Worm (Caenorhabditis elegans): ENCODE results near the gene ifg-1.

Gene ifg-1

ce11 chrII:8226475-8226874 is 9.5 kb downstream of the ifg-1 start:
- TF ChIP-seq ztf-29 (GFP tag; IDR thresholded peaks at IDR 0.05) = no peak
- TF ChIP-seq tab-1 (GFP tag; IDR thresholded peaks at IDR 0.05) = no peak
- TF ChIP-seq cog-1 (tag; optimal IDR thresholded peaks at IDR 0.05) = no peak
- TF ChIP-seq klf-2 (GFP tag; conservative IDR thresholded peaks at IDR 0.05) = no peak
- TF ChIP-seq T22C8.4 (GFP tag; IDR thresholded peaks at IDR 0.05) = no peak
- no peak for TF ChIP-seq ref-1 (GFP tag; conservative IDR thresholded peaks at IDR 0.05)
- no peak for TF ChIP-seq flt-1 (GFP tag; IDR thresholded peaks at IDR 0.05)
- no peak for TF ChIP-seq med-1 (GFP tag; optimal IDR thresholded peaks at IDR 0.05; ENCODE audit: insufficient read depth)
- no peak for TF ChIP-seq ztf-23 (GFP tag; IDR thresholded peaks at IDR 0.05)

DNA sequence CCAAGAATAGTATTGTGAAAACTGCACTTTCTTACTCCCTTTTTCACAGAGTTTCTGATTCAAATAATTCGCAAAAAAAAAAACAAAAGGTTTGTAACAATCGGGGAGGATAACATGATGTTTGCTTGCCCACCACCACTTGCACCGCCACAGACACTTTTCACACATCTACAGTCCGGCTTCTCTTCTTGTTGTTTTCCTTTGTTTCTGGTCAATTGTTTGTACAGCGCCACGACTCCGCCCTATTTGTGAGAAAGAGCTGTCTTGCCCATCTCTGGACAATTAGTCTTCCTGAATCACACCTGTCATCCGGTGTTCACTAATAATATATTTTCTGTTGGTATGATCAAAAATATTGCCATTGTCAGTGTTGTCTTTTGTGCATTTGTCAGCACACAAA is 14.0 kb downstream of the ifg-1 start, which contains the start of gene M110.9:
M110.9 (plus strand) TSS at position 301 of the 400 bp plus-strand sequence.
- TF ChIP-seq ztf-23 (GFP tag; IDR thresholded peaks at IDR 0.05) = no peak
- TF ChIP-seq ref-1 (GFP tag; conservative IDR thresholded peaks at IDR 0.05) = no peak
- no peak for TF ChIP-seq flt-1 (GFP tag; IDR thresholded peaks at IDR 0.05)
- no peak for TF ChIP-seq klf-2 (GFP tag; conservative IDR thresholded peaks at IDR 0.05)
- no peak for TF ChIP-seq ztf-29 (GFP tag; IDR thresholded peaks at IDR 0.05)
- TF ChIP-seq cog-1 (tag; optimal IDR thresholded peaks at IDR 0.05) = no peak
- TF ChIP-seq tab-1 (GFP tag; IDR thresholded peaks at IDR 0.05) = no peak
- no peak for TF ChIP-seq med-1 (GFP tag; optimal IDR thresholded peaks at IDR 0.05; ENCODE audit: insufficient read depth)
- no peak for TF ChIP-seq T22C8.4 (GFP tag; IDR thresholded peaks at IDR 0.05)

ce11 chrII:8232489-8232888 is 15.5 kb downstream of the ifg-1 start, which contains the start of gene M110.7:
M110.7 (plus strand) TSS chrII:8232789.
- TF ChIP-seq tab-1 (GFP tag; IDR thresholded peaks at IDR 0.05) (no peak), cog-1 (tag; optimal IDR thresholded peaks at IDR 0.05) (no peak), med-1 (GFP tag; optimal IDR thresholded peaks at IDR 0.05; ENCODE audit: insufficient read depth) (no peak), klf-2 (GFP tag; conservative IDR thresholded peaks at IDR 0.05) (no peak)

DNA sequence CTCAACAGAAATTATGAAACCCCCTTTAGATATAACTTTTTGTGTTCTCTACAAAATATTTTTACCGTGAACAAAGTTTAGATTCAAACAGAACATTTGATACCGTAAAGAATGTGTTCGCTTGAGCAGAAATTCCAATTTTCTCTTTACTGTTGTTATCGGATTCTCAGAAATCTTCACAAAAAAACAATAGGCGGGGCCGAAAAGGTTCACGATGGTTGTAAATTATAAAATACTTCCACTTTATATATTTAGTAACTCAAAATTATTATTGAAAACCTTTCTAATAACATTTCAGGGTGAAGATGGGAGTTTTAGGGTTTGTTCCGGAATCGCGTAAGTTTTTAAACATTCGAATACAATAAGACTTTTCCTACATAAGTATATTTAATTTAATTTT is 21.1 kb downstream of the ifg-1 start, which contains the start of gene nlp-5:
nlp-5 (plus strand) TSS at position 301 of the 400 bp plus-strand sequence.
- TF ChIP-seq cog-1 (tag; optimal IDR thresholded peaks at IDR 0.05) = no peak

ce11 chrII:8246476-8246875 is 29.5 kb downstream of the ifg-1 start, which contains the start of gene F35C11.3:
F35C11.3 (plus strand) TSS chrII:8246776.
- no peak for TF ChIP-seq ref-1 (GFP tag; conservative IDR thresholded peaks at IDR 0.05)
- TF ChIP-seq cog-1 (tag; optimal IDR thresholded peaks at IDR 0.05) = no peak
- TF ChIP-seq med-1 (GFP tag; optimal IDR thresholded peaks at IDR 0.05; ENCODE audit: insufficient read depth) = no peak
- TF ChIP-seq klf-2 (GFP tag; conservative IDR thresholded peaks at IDR 0.05) = no peak
- no peak for TF ChIP-seq tab-1 (GFP tag; IDR thresholded peaks at IDR 0.05)
- no peak for TF ChIP-seq flt-1 (GFP tag; IDR thresholded peaks at IDR 0.05)
- TF ChIP-seq ztf-29 (GFP tag; IDR thresholded peaks at IDR 0.05) = no peak
- TF ChIP-seq ztf-23 (GFP tag; IDR thresholded peaks at IDR 0.05) = no peak
- no peak for TF ChIP-seq T22C8.4 (GFP tag; IDR thresholded peaks at IDR 0.05)

ce11 chrII:8248745-8249144 is 31.7 kb downstream of the ifg-1 start, which contains the start of the genes F35C11.2 and F35C11.4:
F35C11.2 (minus strand) TSS chrII:8248834.
F35C11.4 (plus strand) TSS chrII:8249004.
- TF ChIP-seq ref-1 (GFP tag; conservative IDR thresholded peaks at IDR 0.05) (no peak), ztf-23 (GFP tag; IDR thresholded peaks at IDR 0.05) (no peak), cog-1 (tag; optimal IDR thresholded peaks at IDR 0.05) (no peak), tab-1 (GFP tag; IDR thresholded peaks at IDR 0.05) (no peak), klf-2 (GFP tag; conservative IDR thresholded peaks at IDR 0.05) (no peak), med-1 (GFP tag; optimal IDR thresholded peaks at IDR 0.05; ENCODE audit: insufficient read depth) (no peak), flt-1 (GFP tag; IDR thresholded peaks at IDR 0.05) (no peak), T22C8.4 (GFP tag; IDR thresholded peaks at IDR 0.05) (no peak), ztf-29 (GFP tag; IDR thresholded peaks at IDR 0.05) (no peak)

DNA sequence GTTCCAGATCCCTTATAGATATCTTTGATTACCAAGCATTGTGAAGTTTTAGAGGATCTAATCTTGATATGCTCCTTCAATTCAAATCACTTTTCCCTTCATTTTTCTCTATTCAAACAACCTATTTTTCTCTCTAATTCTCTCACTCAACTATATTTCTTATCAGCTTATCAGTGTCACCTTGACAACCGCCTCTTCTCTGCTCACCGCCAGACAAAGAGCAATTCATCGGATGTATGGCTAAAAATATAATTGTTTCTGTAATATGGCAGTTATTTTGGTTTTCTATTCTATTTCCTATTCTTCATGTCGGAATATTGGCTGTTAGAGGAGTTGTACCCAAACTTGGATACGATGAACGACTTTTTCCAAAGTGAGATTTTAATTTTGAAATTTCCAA is 32.7 kb downstream of the ifg-1 start:
- TF ChIP-seq ref-1 (GFP tag; conservative IDR thresholded peaks at IDR 0.05) = no peak
- TF ChIP-seq klf-2 (GFP tag; conservative IDR thresholded peaks at IDR 0.05) = no peak
- no peak for TF ChIP-seq flt-1 (GFP tag; IDR thresholded peaks at IDR 0.05)
- TF ChIP-seq tab-1 (GFP tag; IDR thresholded peaks at IDR 0.05) = no peak
- no peak for TF ChIP-seq T22C8.4 (GFP tag; IDR thresholded peaks at IDR 0.05)
- TF ChIP-seq cog-1 (tag; optimal IDR thresholded peaks at IDR 0.05) = no peak
- no peak for TF ChIP-seq med-1 (GFP tag; optimal IDR thresholded peaks at IDR 0.05; ENCODE audit: insufficient read depth)
- TF ChIP-seq ztf-23 (GFP tag; IDR thresholded peaks at IDR 0.05) = no peak
- TF ChIP-seq ztf-29 (GFP tag; IDR thresholded peaks at IDR 0.05) = no peak

ce11 chrII:8253160-8253793 is 36.3 kb downstream of the ifg-1 start, which contains the start of gene F35C11.5:
F35C11.5 (plus strand) TSS chrII:8253743.
- TF ChIP-seq ztf-23 (GFP tag; IDR thresholded peaks at IDR 0.05) (no peak), flt-1 (GFP tag; IDR thresholded peaks at IDR 0.05) (no peak), T22C8.4 (GFP tag; IDR thresholded peaks at IDR 0.05) (no peak), cog-1 (tag; optimal IDR thresholded peaks at IDR 0.05) (no peak)

- TF ChIP-seq cog-1 (tag; optimal IDR thresholded peaks at IDR 0.05) (no peak), klf-2 (GFP tag; conservative IDR thresholded peaks at IDR 0.05) (no peak), ztf-29 (GFP tag; IDR thresholded peaks at IDR 0.05) (no peak), T22C8.4 (GFP tag; IDR thresholded peaks at IDR 0.05) (no peak), tab-1 (GFP tag; IDR thresholded peaks at IDR 0.05) (no peak), flt-1 (GFP tag; IDR thresholded peaks at IDR 0.05) (no peak), ref-1 (GFP tag; conservative IDR thresholded peaks at IDR 0.05) (no peak), ztf-23 (GFP tag; IDR thresholded peaks at IDR 0.05) (no peak), med-1 (GFP tag; optimal IDR thresholded peaks at IDR 0.05; ENCODE audit: insufficient read depth) (no peak)
Observed at ce11 chrII:8256013-8256412, 39.0 kb downstream of the ifg-1 start, which contains the start of gene F35C11.7. F35C11.7 (plus strand) TSS chrII:8256313.

DNA sequence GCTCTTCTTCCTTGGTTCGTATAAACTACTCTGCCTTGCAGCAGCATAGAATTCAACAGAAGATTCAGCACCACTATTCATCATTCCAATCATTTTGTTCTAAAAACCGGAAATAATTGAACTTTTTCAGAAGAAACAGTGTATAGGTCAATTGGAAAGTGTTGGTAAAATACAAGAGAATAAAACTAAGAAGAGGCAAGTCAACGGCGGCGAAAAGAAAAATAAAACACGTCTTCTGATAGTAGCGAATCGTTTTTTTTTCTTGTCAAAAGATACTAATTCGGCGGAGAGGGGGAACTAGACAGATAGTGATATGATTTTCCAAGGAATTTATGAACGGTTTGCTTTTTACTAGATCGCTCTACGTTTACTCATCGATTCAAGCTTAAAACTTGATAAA is 42.0 kb downstream of the ifg-1 start, which contains the start of gene F35C11.6:
F35C11.6 (minus strand) TSS at position 101 of the 400 bp plus-strand sequence.
- no peak for TF ChIP-seq T22C8.4 (GFP tag; IDR thresholded peaks at IDR 0.05)
- no peak for TF ChIP-seq ref-1 (GFP tag; conservative IDR thresholded peaks at IDR 0.05)

Measured in whole organism, midembryonic.